Worm (Caenorhabditis elegans) whole organism, midembryonic: ENCODE data around the gene srab-1.

ENCODE experiments used
- T22C8.4 ChIP-seq: fragments of 200-800 bp; sonication (Bioruptor generic); IDR thresholded peaks from 2 replicates; pipeline ENCODE4 v1.3.6; 2022; ENCODE audit warnings: missing genetic modification characterization, missing compliant biosample characterization
- cog-1 ChIP-seq: sonication (generic microtip); optimal IDR thresholded peaks from 2 replicates; lab custom pipeline; 2016; ENCODE audit warnings: missing genetic modification characterization, missing compliant biosample characterization
- flt-1 ChIP-seq: fragments of 200-800 bp; sonication (Bioruptor generic); IDR thresholded peaks from 2 replicates; pipeline ENCODE4 v1.3.6; 2022; ENCODE audit warnings: missing genetic modification characterization, missing compliant biosample characterization
- klf-2 ChIP-seq: fragments of 200-800 bp; sonication (Bioruptor generic); conservative IDR thresholded peaks from 2 replicates; pipeline ENCODE4 v1.3.6; 2022; ENCODE audit warnings: missing genetic modification reagents, missing genetic modification characterization, missing compliant biosample characterization
- med-1 ChIP-seq: sonication (generic microtip); optimal IDR thresholded peaks from 2 replicates; lab custom pipeline; 2017; ENCODE audit warnings: missing genetic modification characterization, mild to moderate bottlenecking, missing compliant biosample characterization, antibody characterized with exemption, missing genetic modification reagents; ENCODE audit not compliant: insufficient read depth
- ref-1 ChIP-seq: fragments of 200-800 bp; sonication (Bioruptor generic); conservative IDR thresholded peaks from 2 replicates; pipeline ENCODE4 v1.3.6; 2022; ENCODE audit warnings: missing genetic modification reagents, missing genetic modification characterization, missing compliant biosample characterization
- tab-1 ChIP-seq: fragments of 200-800 bp; sonication (Bioruptor generic); IDR thresholded peaks from 2 replicates; pipeline ENCODE4 v1.3.6; 2022; ENCODE audit warnings: missing genetic modification characterization, missing compliant biosample characterization
- ztf-23 ChIP-seq: fragments of 200-800 bp; sonication (Bioruptor generic); IDR thresholded peaks from 2 replicates; pipeline ENCODE4 v1.3.6; 2022; ENCODE audit warnings: missing genetic modification reagents, missing genetic modification characterization, missing compliant biosample characterization
- ztf-29 ChIP-seq: fragments of 200-800 bp; sonication (Bioruptor generic); IDR thresholded peaks from 2 replicates; pipeline ENCODE4 v1.3.6; 2022; ENCODE audit warnings: missing genetic modification reagents, missing genetic modification characterization, missing compliant biosample characterization

Gene srab-1

ce11 chrV:5130018-5130417 is 28.1 kb upstream of the srab-1 start, which contains the start of gene F14F9.8:
TSS of gene F14F9.8 (plus strand) at chrV:5130318.
- no peak for TF ChIP-seq T22C8.4 (GFP tag; lab: Robert Waterston, UW)
- TF ChIP-seq ztf-29 (GFP tag; lab: Robert Waterston, UW) = no peak
- no peak for TF ChIP-seq klf-2 (GFP tag; lab: Robert Waterston, UW)
- no peak for TF ChIP-seq cog-1 (tag; lab: Kevin White, UChicago)
- no peak for TF ChIP-seq ztf-23 (GFP tag; lab: Robert Waterston, UW)
- no peak for TF ChIP-seq ref-1 (GFP tag; lab: Robert Waterston, UW)
- no peak for TF ChIP-seq tab-1 (GFP tag; lab: Robert Waterston, UW)
- TF ChIP-seq med-1 (GFP tag; lab: Kevin White, UChicago) = no peak
- TF ChIP-seq flt-1 = no peak

ce11 chrV:5126793-5127192 is 24.9 kb upstream of the srab-1 start, which contains the start of gene F14F9.5:
TSS of gene F14F9.5 (plus strand) at chrV:5127093.
- TF ChIP-seq cog-1 (tag; lab: Kevin White, UChicago) (no peak), klf-2 (GFP tag; lab: Robert Waterston, UW) (no peak), ztf-23 (GFP tag; lab: Robert Waterston, UW) (no peak), ztf-29 (GFP tag; lab: Robert Waterston, UW) (no peak), ref-1 (GFP tag; lab: Robert Waterston, UW) (no peak), flt-1 (no peak), med-1 (GFP tag; lab: Kevin White, UChicago) (no peak), tab-1 (GFP tag; lab: Robert Waterston, UW) (no peak), T22C8.4 (GFP tag; lab: Robert Waterston, UW) (no peak)

ce11 chrV:5119679-5120078 is 17.8 kb upstream of the srab-1 start, which contains the start of gene sid-1:
TSS of gene sid-1 (plus strand) at chrV:5119970.
- TF ChIP-seq ref-1 (GFP tag; lab: Robert Waterston, UW) (no peak), cog-1 (tag; lab: Kevin White, UChicago) (no peak), ztf-29 (GFP tag; lab: Robert Waterston, UW) (no peak)

ce11 chrV:5119109-5119508 is 17.2 kb upstream of the srab-1 start, which contains the start of gene C04F5.9:
TSS of gene C04F5.9 (minus strand) at chrV:5119209.
- TF ChIP-seq med-1 (GFP tag; lab: Kevin White, UChicago) (no peak), tab-1 (GFP tag; lab: Robert Waterston, UW) (no peak), ztf-29 (GFP tag; lab: Robert Waterston, UW) (no peak), T22C8.4 (GFP tag; lab: Robert Waterston, UW) (no peak), klf-2 (GFP tag; lab: Robert Waterston, UW) (no peak), ztf-23 (GFP tag; lab: Robert Waterston, UW) (no peak), flt-1 (no peak), ref-1 (GFP tag; lab: Robert Waterston, UW) (no peak), cog-1 (tag; lab: Kevin White, UChicago) (no peak)

- TF ChIP-seq T22C8.4 (GFP tag; lab: Robert Waterston, UW) = no peak
Measured at ce11 chrV:5113654-5114053, 11.7 kb upstream of the srab-1 start, which contains the start of gene C04F5.8. TSS of gene C04F5.8 (minus strand) at chrV:5113754.

ce11 chrV:5110684-5111083 is 8.8 kb upstream of the srab-1 start, which contains the start of gene ugt-63:
TSS of gene ugt-63 (minus strand) at chrV:5110772.
- TF ChIP-seq med-1 (GFP tag; lab: Kevin White, UChicago) (no peak), flt-1 (no peak), tab-1 (GFP tag; lab: Robert Waterston, UW) (no peak), cog-1 (tag; lab: Kevin White, UChicago) (no peak), ztf-23 (GFP tag; lab: Robert Waterston, UW) (no peak), klf-2 (GFP tag; lab: Robert Waterston, UW) (no peak), ztf-29 (GFP tag; lab: Robert Waterston, UW) (no peak), ref-1 (GFP tag; lab: Robert Waterston, UW) (no peak), T22C8.4 (GFP tag; lab: Robert Waterston, UW) (no peak)

- TF ChIP-seq ztf-23 (GFP tag; lab: Robert Waterston, UW) (no peak), cog-1 (tag; lab: Kevin White, UChicago) (no peak), tab-1 (GFP tag; lab: Robert Waterston, UW) (no peak), flt-1 (no peak), med-1 (GFP tag; lab: Kevin White, UChicago) (no peak), ref-1 (GFP tag; lab: Robert Waterston, UW) (no peak), ztf-29 (GFP tag; lab: Robert Waterston, UW) (no peak), klf-2 (GFP tag; lab: Robert Waterston, UW) (no peak), T22C8.4 (GFP tag; lab: Robert Waterston, UW) (no peak)
Measured at ce11 chrV:5107816-5108215, 5.9 kb upstream of the srab-1 start, which contains the start of gene srab-3. TSS of gene srab-3 (minus strand) at chrV:5107916.

- TF ChIP-seq klf-2 (GFP tag; lab: Robert Waterston, UW) (no peak), ztf-23 (GFP tag; lab: Robert Waterston, UW) (no peak), tab-1 (GFP tag; lab: Robert Waterston, UW) (no peak), flt-1 (no peak), T22C8.4 (GFP tag; lab: Robert Waterston, UW) (no peak), cog-1 (tag; lab: Kevin White, UChicago) (no peak), ref-1 (GFP tag; lab: Robert Waterston, UW) (no peak), med-1 (GFP tag; lab: Kevin White, UChicago) (no peak), ztf-29 (GFP tag; lab: Robert Waterston, UW) (no peak)
Measured at ce11 chrV:5104934-5105333, 3.0 kb upstream of the srab-1 start, which contains the start of gene srab-2. TSS of gene srab-2 (minus strand) at chrV:5105034.

ce11 chrV:5098925-5099324 is 3.0 kb downstream of the srab-1 start, which contains the start of gene unc-46:
TSS of gene unc-46 (minus strand) at chrV:5099025.
- TF ChIP-seq tab-1 (GFP tag; lab: Robert Waterston, UW) (no peak), klf-2 (GFP tag; lab: Robert Waterston, UW) (no peak), med-1 (GFP tag; lab: Kevin White, UChicago) (no peak), flt-1 (no peak), ref-1 (GFP tag; lab: Robert Waterston, UW) (no peak), T22C8.4 (GFP tag; lab: Robert Waterston, UW) (no peak)
